Fruit fly (Drosophila melanogaster): ENCODE data around the gene p53.

p53 gene

DNA sequence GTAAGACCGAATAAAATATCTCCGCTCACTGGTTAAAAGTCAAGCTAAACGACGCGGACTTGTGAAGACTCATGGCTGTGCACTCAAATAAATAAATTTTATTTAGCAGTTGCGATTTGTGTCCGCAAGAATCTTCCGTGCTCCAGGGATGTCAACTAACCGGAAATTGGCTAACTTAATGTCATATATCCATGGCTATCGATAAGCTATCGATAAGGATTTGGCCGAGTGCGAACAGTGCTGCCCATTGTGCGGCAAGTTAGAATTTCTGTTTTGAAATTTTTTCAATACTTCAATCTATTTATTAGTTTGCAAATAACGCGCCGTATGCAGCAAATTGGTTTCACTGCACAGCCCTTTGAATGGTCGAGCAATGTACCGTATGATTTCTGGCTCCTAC is at the start of gene p53 (continued):
- TF ChIP-seq Max (GFP tag; optimal IDR thresholded peaks at IDR 0.05) (peak; percentile 70), CG7271 (tag; optimal IDR thresholded peaks at IDR 0.05) (peak; percentile 83), bsh (GFP tag; optimal IDR thresholded peaks at IDR 0.05) (peak in 1 of 2 experiments; percentile 64), CG31365 (tag; optimal IDR thresholded peaks at IDR 0.05) (peak; percentile 66), CG17612 (GFP tag; IDR thresholded peaks at IDR 0.05) (0 out of 2 replicates have a peak, but pooled peaks have one; percentile 12), p53 (GFP tag; optimal IDR thresholded peaks at IDR 0.05) (peak; percentile 48), Taf1 (GFP tag; IDR thresholded peaks at IDR 0.05) (no peak), Hand (GFP tag; optimal IDR thresholded peaks at IDR 0.05) (peak; percentile 35), HLH3B (GFP tag; IDR thresholded peaks at IDR 0.05) (peak; percentile 76), unc-4 (GFP tag; IDR thresholded peaks at IDR 0.05; ENCODE audit: partially characterized antibody) (peak; percentile 76), zen2 (GFP tag; IDR thresholded peaks at IDR 0.05; ENCODE audit: partially characterized antibody) (peak; percentile 64; the same call in 2 of the 3 replicates), CG2120 (GFP tag; optimal IDR thresholded peaks at IDR 0.05) (peak; percentile 43), Scr (GFP tag; IDR thresholded peaks at IDR 0.05; ENCODE audit: partially characterized antibody) (peak; percentile 72), Dip3 (GFP tag; optimal IDR thresholded peaks at IDR 0.05) (peak; percentile 72), otp (GFP tag; IDR thresholded peaks at IDR 0.05) (peak; percentile 76), MTF-1 (GFP tag; optimal IDR thresholded peaks at IDR 0.05; ENCODE audit: borderline replicate concordance) (peak; percentile 86), CG6654 (GFP tag; optimal IDR thresholded peaks at IDR 0.05) (peak; percentile 52), CG15479 (GFP tag; optimal IDR thresholded peaks at IDR 0.05) (no peak), CG12659 (GFP tag; optimal IDR thresholded peaks at IDR 0.05) (peak; percentile 73), CG8089 (GFP tag; optimal IDR thresholded peaks at IDR 0.05) (peak; percentile 70), Nf-YA (GFP tag; IDR thresholded peaks at IDR 0.05) (peak; percentile 48), Dfd (GFP tag; optimal IDR thresholded peaks at IDR 0.05) (no peak), CG8281 (tag; optimal IDR thresholded peaks at IDR 0.05) (peak; percentile 67), HLH54F (GFP tag; optimal IDR thresholded peaks at IDR 0.05) (peak; percentile 52), Deaf1 (tag; optimal IDR thresholded peaks at IDR 0.05) (peak; percentile 28), Eip74EF (GFP tag; optimal IDR thresholded peaks at IDR 0.05) (peak in 1 of 2 experiments; percentile 27), CG10274 (GFP tag; optimal IDR thresholded peaks at IDR 0.05) (peak; percentile 70), sob (GFP tag; IDR thresholded peaks at IDR 0.05) (peak; percentile 80), CG6791 (GFP tag; IDR thresholded peaks at IDR 0.05; ENCODE audit: partially characterized antibody) (peak; percentile 80), H2.0 (GFP tag; IDR thresholded peaks at IDR 0.05) (peak; percentile 62; the same call in 1 of the 2 replicates), C15 (GFP tag; IDR thresholded peaks at IDR 0.05) (0 out of 3 replicates have a peak, but pooled peaks have one; percentile 27), az2 (GFP tag; optimal IDR thresholded peaks at IDR 0.05) (peak; percentile 31), emc (GFP tag; optimal IDR thresholded peaks at IDR 0.05) (peak; percentile 69), CG4404 (GFP tag; IDR thresholded peaks at IDR 0.05) (no peak), CG34376 (GFP tag; optimal IDR thresholded peaks at IDR 0.05) (peak; percentile 78), grn (GFP tag; optimal IDR thresholded peaks at IDR 0.05) (peak; percentile 41), CG3163 (GFP tag; optimal IDR thresholded peaks at IDR 0.05) (peak; percentile 54), br (optimal IDR thresholded peaks at IDR 0.05) (no peak), Meics (GFP tag; optimal IDR thresholded peaks at IDR 0.05) (peak; percentile 91), CG1233 (GFP tag; optimal IDR thresholded peaks at IDR 0.05) (peak; percentile 84), hkb (optimal IDR thresholded peaks at IDR 0.05) (no peak), hkb (GFP tag; IDR thresholded peaks at IDR 0.05) (peak; percentile 64), tap (tag; optimal IDR thresholded peaks at IDR 0.05) (peak; percentile 20), CG6854 (GFP tag; optimal IDR thresholded peaks at IDR 0.05) (peak; percentile 56), CG16779 (GFP tag; IDR thresholded peaks at IDR 0.05) (0 out of 2 replicates have a peak, but pooled peaks have one; percentile 5), CG13624 (GFP tag; optimal IDR thresholded peaks at IDR 0.05) (peak; percentile 84), CG3281 (GFP tag; optimal IDR thresholded peaks at IDR 0.05) (peak; percentile 84), CG15696 (tag; optimal IDR thresholded peaks at IDR 0.05) (peak; percentile 6), Ptx1 (GFP tag; IDR thresholded peaks at IDR 0.05) (peak; percentile 68), fd3F (GFP tag; optimal IDR thresholded peaks at IDR 0.05) (peak; percentile 50)
